Worm (Caenorhabditis elegans): Measurements from ENCODE around the gene srbc-61.

DNA sequence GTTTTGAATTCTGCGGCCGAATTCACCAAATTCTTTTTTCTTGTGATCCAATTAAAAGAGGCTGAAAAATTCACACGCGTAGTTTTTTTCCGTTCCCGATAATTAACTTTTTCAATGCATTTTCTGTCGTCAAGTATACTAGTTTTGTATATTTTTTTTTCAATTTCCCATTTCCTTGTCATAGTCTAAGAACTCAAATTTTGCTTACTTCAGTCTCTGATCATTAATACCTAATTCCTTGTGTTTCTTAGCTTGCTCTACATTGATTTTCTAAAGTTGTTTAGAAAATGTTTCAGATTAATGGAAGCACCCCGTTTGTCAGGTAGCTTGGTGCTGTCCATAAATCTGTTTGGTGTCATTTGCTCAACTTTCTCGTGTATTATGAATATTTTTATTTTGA lies 45.7 kb upstream of the srbc-61 start, which contains the start of gene srbc-27:
- TF ChIP-seq dao-5 (tag; optimal IDR thresholded peaks at IDR 0.05) (no peak), him-1 (tag; optimal IDR thresholded peaks at IDR 0.05) (no peak), W03F9.2 (tag; optimal IDR thresholded peaks at IDR 0.05) (no peak)
